Worm (Caenorhabditis elegans): ENCODE results near the gene gpd-3.

DNA sequence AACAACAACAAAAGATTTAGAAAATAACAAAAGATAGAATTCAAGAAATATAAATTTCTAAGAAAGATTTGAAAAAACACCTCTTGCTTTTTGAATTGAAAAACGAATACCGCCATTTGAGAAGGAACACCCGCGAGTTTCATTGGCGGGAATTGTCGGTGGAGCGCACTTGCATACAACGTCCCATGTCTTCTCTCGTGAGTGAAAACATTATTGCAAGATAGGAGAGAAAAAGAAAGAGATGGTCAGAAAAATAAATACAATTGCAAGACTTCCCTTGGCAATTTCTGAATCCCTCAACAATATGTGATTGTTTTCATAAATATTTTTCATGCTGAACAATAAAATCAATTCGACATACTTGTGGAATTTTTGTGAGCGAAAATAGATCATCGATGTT, 7.0 kb downstream of the gpd-3 start, which contains the start of gene K10B3.5:
- TF ChIP-seq nhr-11 (tag; optimal IDR thresholded peaks at IDR 0.05): no peak
- TF ChIP-seq elt-2 (tag; optimal IDR thresholded peaks at IDR 0.05): peak; percentile 19
- TF ChIP-seq pqm-1 (tag; optimal IDR thresholded peaks at IDR 0.05): no peak
- no peak for TF ChIP-seq zip-5 (tag; optimal IDR thresholded peaks at IDR 0.05)
- TF ChIP-seq nfya-1 (tag; optimal IDR thresholded peaks at IDR 0.05): peak; percentile 59
- TF ChIP-seq lim-6 (tag; optimal IDR thresholded peaks at IDR 0.05): no peak
- TF ChIP-seq unc-3 (GFP tag; conservative IDR thresholded peaks at IDR 0.05): no peak
- no peak for TF ChIP-seq unc-3 (tag; optimal IDR thresholded peaks at IDR 0.05)
- TF ChIP-seq ama-1 (optimal IDR thresholded peaks at IDR 0.05): no peak
- no peak for TF ChIP-seq ref-2 (tag; optimal IDR thresholded peaks at IDR 0.05)
- no peak for TF ChIP-seq unc-86 (tag; optimal IDR thresholded peaks at IDR 0.05)
- TF ChIP-seq lin-11 (tag; optimal IDR thresholded peaks at IDR 0.05): no peak
- TF ChIP-seq pat-9 (tag; optimal IDR thresholded peaks at IDR 0.05): no peak
- TF ChIP-seq ceh-34 (tag; optimal IDR thresholded peaks at IDR 0.05): peak; percentile 48

Data from whole organism, late embryonic.